Worm (Caenorhabditis elegans) whole organism, L3 larva: ENCODE measurements around the gene B0403.5.

Experiments
- R02D3.7 ChIP-seq: fragments of 150-350 bp; optimal IDR thresholded peaks from 2 replicates; lab custom pipeline; 2014; ENCODE audit warnings: missing biosample characterization, missing genetic modification characterization
- ZK546.5 ChIP-seq: sonication (generic microtip); optimal IDR thresholded peaks from 2 replicates; lab custom pipeline; 2017; ENCODE audit warnings: missing biosample characterization, missing genetic modification characterization
- aly-2 ChIP-seq: fragments of 150-350 bp; optimal IDR thresholded peaks from 2 replicates; lab custom pipeline; 2014; ENCODE audit warnings: missing biosample characterization, missing genetic modification characterization
- ama-1 ChIP-seq: fragments of 150-350 bp; optimal IDR thresholded peaks from 2 replicates; lab custom pipeline; 2018
- ceh-28 ChIP-seq: fragments of 150-350 bp; optimal IDR thresholded peaks from 2 replicates; lab custom pipeline; 2014; ENCODE audit warnings: missing biosample characterization, missing genetic modification reagents, missing genetic modification characterization
- ceh-82 ChIP-seq: fragments of 150-350 bp; optimal IDR thresholded peaks from 2 replicates; lab custom pipeline; 2014; ENCODE audit warnings: missing biosample characterization, missing genetic modification characterization
- ceh-9 ChIP-seq: sonication (generic microtip); optimal IDR thresholded peaks from 2 replicates; lab custom pipeline; 2018; ENCODE audit warnings: missing biosample characterization, missing genetic modification characterization
- egl-27 ChIP-seq: sonication (generic microtip); optimal IDR thresholded peaks from 4 replicates; lab custom pipeline; 2017; ENCODE audit warnings: missing biosample characterization, missing genetic modification reagents, missing genetic modification characterization
- egl-5 ChIP-seq: fragments of 150-350 bp; optimal IDR thresholded peaks from 2 replicates; lab custom pipeline; 2017; ENCODE audit warnings: missing biosample characterization, missing genetic modification reagents, missing genetic modification characterization, inconsistent platforms
- elt-1 ChIP-seq: fragments of 150-350 bp; optimal IDR thresholded peaks from 2 replicates; lab custom pipeline; 2014; ENCODE audit warnings: missing biosample characterization, missing genetic modification characterization
- elt-3 ChIP-seq, 3 experiments: fragments of 150-350 bp in 1 of 3; sonication (generic microtip) in 2 of 3; optimal IDR thresholded peaks; 2 replicates in 2 of 3; 4 replicates in 1 of 3; lab custom pipeline; 2014 to 2017; ENCODE audit warnings: missing biosample characterization in 3 of 3, missing genetic modification characterization in 3 of 3
- fkh-10 ChIP-seq: sonication (generic microtip); optimal IDR thresholded peaks from 2 replicates; lab custom pipeline; 2017; ENCODE audit warnings: missing biosample characterization, missing genetic modification reagents, missing genetic modification characterization
- fkh-2 ChIP-seq: fragments of 150-350 bp; optimal IDR thresholded peaks from 2 replicates; lab custom pipeline; 2014; ENCODE audit warnings: missing biosample characterization, missing genetic modification reagents, missing genetic modification characterization
- jun-1 ChIP-seq: fragments of 150-350 bp; optimal IDR thresholded peaks from 2 replicates; lab custom pipeline; 2014; ENCODE audit warnings: missing biosample characterization, missing genetic modification reagents, missing genetic modification characterization
- lin-39 ChIP-seq: fragments of 150-350 bp; optimal IDR thresholded peaks from 2 replicates; lab custom pipeline; 2018; ENCODE audit warnings: missing biosample characterization, missing genetic modification reagents, missing genetic modification characterization
- mdl-1 ChIP-seq: fragments of 150-350 bp; optimal IDR thresholded peaks from 2 replicates; lab custom pipeline; 2014; ENCODE audit warnings: missing biosample characterization, missing genetic modification characterization
- mml-1 ChIP-seq: fragments of 150-350 bp; sonication (generic microtip); optimal IDR thresholded peaks from 3 replicates; lab custom pipeline; 2014; ENCODE audit warnings: missing biosample characterization, missing genetic modification characterization
- nfya-1 ChIP-seq: sonication (generic microtip); optimal IDR thresholded peaks from 2 replicates; lab custom pipeline; 2017; ENCODE audit warnings: missing genetic modification characterization, mild to moderate bottlenecking, missing compliant biosample characterization, antibody characterized with exemption, moderate library complexity; ENCODE audit not compliant: insufficient read depth
- nhr-11 ChIP-seq: fragments of 150-350 bp; optimal IDR thresholded peaks from 2 replicates; lab custom pipeline; 2014; ENCODE audit warnings: missing biosample characterization, missing genetic modification characterization
- nhr-12 ChIP-seq: fragments of 150-350 bp; optimal IDR thresholded peaks from 2 replicates; lab custom pipeline; 2014; ENCODE audit warnings: missing biosample characterization, missing genetic modification characterization
- nhr-23 ChIP-seq: fragments of 150-350 bp; optimal IDR thresholded peaks from 2 replicates; lab custom pipeline; 2014; ENCODE audit warnings: missing biosample characterization, missing genetic modification reagents, missing genetic modification characterization
- nhr-25 ChIP-seq: sonication (generic microtip); optimal IDR thresholded peaks from 2 replicates; lab custom pipeline; 2017; ENCODE audit warnings: missing biosample characterization, missing genetic modification characterization
- nhr-43 ChIP-seq: sonication (generic microtip); optimal IDR thresholded peaks from 2 replicates; lab custom pipeline; 2016; ENCODE audit warnings: mild to moderate bottlenecking, missing genetic modification characterization, missing compliant biosample characterization; ENCODE audit not compliant: poor library complexity, severe bottlenecking
- nhr-67 ChIP-seq: fragments of 150-350 bp; optimal IDR thresholded peaks from 2 replicates; lab custom pipeline; 2014; ENCODE audit warnings: missing biosample characterization, missing genetic modification characterization
- nhr-76 ChIP-seq: fragments of 150-350 bp; sonication (generic microtip); optimal IDR thresholded peaks from 5 replicates; lab custom pipeline; 2014; ENCODE audit warnings: missing biosample characterization, missing genetic modification characterization
- pha-4 ChIP-seq: fragments of 150-350 bp; optimal IDR thresholded peaks from 2 replicates; lab custom pipeline; 2014; ENCODE audit warnings: missing biosample characterization, missing genetic modification reagents, missing genetic modification characterization
- pqm-1 ChIP-seq: fragments of 150-350 bp; optimal IDR thresholded peaks from 2 replicates; lab custom pipeline; 2017; ENCODE audit warnings: missing biosample characterization, missing genetic modification characterization, inconsistent platforms
- unc-62 ChIP-seq: fragments of 150-350 bp; sonication (generic microtip); optimal IDR thresholded peaks from 4 replicates; lab custom pipeline; 2014; ENCODE audit warnings: missing biosample characterization, missing genetic modification reagents, missing genetic modification characterization
- ztf-11 ChIP-seq: fragments of 150-350 bp; optimal IDR thresholded peaks from 2 replicates; lab custom pipeline; 2014; ENCODE audit warnings: missing biosample characterization, missing genetic modification characterization
- ztf-4 ChIP-seq: fragments of 150-350 bp; optimal IDR thresholded peaks from 2 replicates; lab custom pipeline; 2014; ENCODE audit warnings: missing biosample characterization, missing genetic modification characterization

Gene B0403.5

DNA sequence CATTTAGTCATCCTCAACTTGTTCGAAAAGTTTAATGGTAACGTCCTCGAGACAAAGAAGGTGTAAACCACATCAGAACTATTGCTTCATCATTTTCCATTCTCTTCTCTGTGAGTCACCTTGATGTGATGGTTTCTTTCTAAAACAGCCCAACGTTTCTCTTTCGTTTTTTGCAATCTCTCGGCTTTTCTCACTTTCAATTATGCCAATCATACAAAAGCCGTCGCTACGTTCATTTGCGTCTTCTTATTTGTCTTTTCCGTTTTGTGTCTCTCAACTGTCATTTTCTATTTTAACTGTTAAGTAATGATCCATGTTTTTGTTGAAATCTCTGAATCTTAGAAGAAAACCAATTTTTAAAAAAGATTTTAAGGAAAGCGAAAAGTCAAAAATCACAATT is at the start of gene B0403.5:
B0403.5 (plus strand) TSS at position 368 of the 400 bp plus-strand sequence.
- no peak for TF ChIP-seq elt-1 (tag; lab: Kevin White, UChicago)
- TF ChIP-seq nhr-43, result no peak
- TF ChIP-seq ztf-4 (tag; lab: Kevin White, UChicago), result no peak
- no peak for TF ChIP-seq lin-39
- peak; percentile 23 for TF ChIP-seq nhr-25 (tag; lab: Kevin White, UChicago)

DNA sequence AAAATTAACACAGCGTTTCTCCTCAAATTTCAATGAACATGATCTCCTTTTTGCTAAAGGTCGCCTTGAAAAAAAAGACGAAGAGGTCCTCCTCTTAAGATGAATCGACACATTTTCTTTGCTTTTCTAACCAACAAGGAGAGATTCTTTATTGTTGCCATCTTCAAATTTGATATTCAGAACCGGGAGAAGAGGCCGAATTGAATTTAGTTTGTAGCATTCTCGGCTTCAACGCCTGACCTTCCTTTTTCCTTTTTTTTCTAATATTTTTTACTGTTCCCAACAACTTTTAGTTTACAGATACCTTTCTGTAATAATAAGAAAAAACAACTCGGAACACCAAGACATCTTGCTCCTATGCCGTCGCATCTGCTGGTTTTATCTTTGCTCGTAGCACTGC is 37.8 kb upstream of the B0403.5 start, which contains the start of gene cah-5:
cah-5 (plus strand) TSS at position 301 of the 400 bp plus-strand sequence.
- TF ChIP-seq fkh-2 (tag; lab: Kevin White, UChicago) (no peak), lin-39 (no peak), unc-62 (GFP tag; lab: Kevin White, UChicago) (no peak), elt-3 (tag; optimal IDR thresholded peaks at IDR 0.05; lab: Kevin White, UChicago) (no peak), ceh-28 (tag; lab: Kevin White, UChicago) (no peak)
- TF ChIP-seq, all 47 proteins: peak for 0

DNA sequence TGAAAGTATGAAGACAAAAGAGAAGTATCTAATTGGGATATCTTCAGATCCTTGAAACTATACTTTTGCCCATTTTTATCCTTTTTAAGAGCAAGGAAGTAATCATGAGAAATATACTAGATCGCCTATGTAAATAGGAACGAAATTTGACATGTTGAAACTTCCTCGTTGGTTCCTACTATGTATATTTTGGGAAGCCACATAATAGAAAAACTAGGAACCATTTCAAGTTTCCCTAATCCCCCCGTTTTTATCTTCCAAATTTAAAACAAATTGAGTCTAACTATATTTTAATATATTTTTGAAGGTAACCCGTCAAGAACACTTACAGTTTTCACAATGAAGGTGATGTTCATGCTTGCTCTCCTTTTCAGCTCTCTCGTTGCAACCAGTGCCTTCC is 28.7 kb upstream of the B0403.5 start, which contains the start of gene flp-26:
flp-26 (plus strand) TSS at position 301 of the 400 bp plus-strand sequence.
- TF ChIP-seq ztf-4 (tag; lab: Kevin White, UChicago) (no peak), unc-62 (GFP tag; lab: Kevin White, UChicago) (no peak), nhr-23 (no peak), lin-39 (no peak), ztf-11 (no peak), nhr-67 (tag; lab: Kevin White, UChicago) (no peak), R02D3.7 (tag; lab: Kevin White, UChicago) (no peak), elt-1 (tag; lab: Kevin White, UChicago) (no peak), nhr-25 (tag; lab: Kevin White, UChicago) (no peak), ZK546.5 (tag; lab: Kevin White, UChicago) (no peak), pqm-1 (tag; lab: Kevin White, UChicago) (no peak), ama-1 (lab: Kevin White, UChicago) (no peak), jun-1 (tag; lab: Kevin White, UChicago) (no peak), mml-1 (tag; lab: Kevin White, UChicago) (no peak)

DNA sequence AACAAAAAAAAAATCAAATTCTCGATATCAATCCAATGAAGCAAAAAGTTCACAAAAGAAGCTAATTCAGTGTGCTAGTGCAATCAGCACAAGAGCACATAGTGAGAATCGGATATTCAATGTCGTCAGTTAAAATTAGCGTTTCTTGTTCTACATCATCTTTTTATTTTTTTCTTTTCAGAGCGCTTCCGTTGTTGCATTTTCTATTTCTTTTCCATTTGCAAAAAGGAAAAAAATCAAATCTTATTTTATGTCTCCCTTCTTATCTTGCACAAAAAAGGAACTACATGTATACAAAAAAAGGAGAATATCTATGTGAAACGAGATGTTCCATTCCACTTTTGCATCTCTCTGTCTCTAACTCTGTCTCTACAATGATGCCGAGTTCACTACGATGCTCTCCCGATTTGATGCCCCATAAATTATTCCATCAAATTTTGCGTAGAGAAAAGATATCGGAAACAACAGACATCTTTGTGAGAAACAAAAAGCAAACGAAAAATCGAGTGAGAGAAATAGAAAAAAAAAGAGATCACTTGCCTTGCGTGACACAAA is 23.7 kb upstream of the B0403.5 start:
- peak; percentile 10 for TF ChIP-seq egl-5 (tag; lab: Kevin White, UChicago)
- no peak for TF ChIP-seq nhr-67 (tag; lab: Kevin White, UChicago)
- TF ChIP-seq lin-39, result peak; percentile 20
- TF ChIP-seq fkh-10 (GFP tag; lab: Kevin White, UChicago), result peak; percentile 9
- TF ChIP-seq, all 47 proteins: peak for 3

DNA sequence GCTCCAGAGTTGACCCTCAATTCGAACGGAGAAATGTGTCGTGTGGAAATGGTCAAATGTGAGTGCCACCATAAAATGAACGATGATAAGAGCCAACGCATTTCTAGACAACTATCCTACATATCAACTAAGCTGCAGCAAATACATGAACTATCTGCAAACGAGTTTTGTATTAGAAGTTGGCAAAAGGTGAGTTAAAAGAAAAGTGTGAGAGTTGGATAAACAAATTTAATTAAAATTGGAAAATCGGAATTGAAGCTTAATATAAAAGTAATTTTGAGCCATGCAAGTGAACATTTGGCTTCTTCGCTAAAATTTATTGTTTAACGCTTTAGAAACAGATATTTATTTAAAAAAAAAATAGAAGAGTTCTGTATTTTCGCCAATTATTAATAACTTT is 21.6 kb upstream of the B0403.5 start, which contains the start of gene cest-19:
cest-19 (minus strand) TSS at position 101 of the 400 bp plus-strand sequence.
- TF ChIP-seq ceh-9 (tag; lab: Kevin White, UChicago) (no peak), nhr-11 (tag; lab: Kevin White, UChicago) (no peak), fkh-10 (GFP tag; lab: Kevin White, UChicago) (no peak), aly-2 (no peak), mdl-1 (tag; lab: Kevin White, UChicago) (no peak), nhr-12 (tag; lab: Kevin White, UChicago) (no peak), R02D3.7 (tag; lab: Kevin White, UChicago) (no peak), ztf-11 (no peak), ama-1 (lab: Kevin White, UChicago) (no peak), lin-39 (no peak), nhr-43 (no peak), nhr-67 (tag; lab: Kevin White, UChicago) (no peak), nhr-76 (tag; lab: Kevin White, UChicago) (no peak)

DNA sequence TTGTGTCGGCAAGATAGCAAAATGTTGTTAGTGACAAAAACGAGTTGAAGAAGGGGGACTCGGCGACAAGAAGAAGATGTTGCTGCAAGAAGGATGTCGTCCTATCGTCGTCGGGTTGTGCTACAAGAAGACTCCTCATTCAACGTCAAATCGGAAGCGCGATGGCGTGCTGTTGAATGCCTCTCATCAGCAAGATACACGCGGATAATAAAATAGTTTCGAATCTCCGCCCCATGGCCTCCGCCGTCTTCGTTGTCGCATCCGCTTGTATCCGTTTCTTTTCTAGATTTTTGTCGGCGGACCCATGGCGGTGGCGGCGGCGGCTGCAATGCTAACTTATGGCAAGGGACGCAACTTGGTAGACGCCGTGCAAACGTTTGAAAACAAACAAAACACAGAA is 19.5 kb upstream of the B0403.5 start:
- TF ChIP-seq ceh-28 (tag; lab: Kevin White, UChicago) (no peak), elt-3 (tag; optimal IDR thresholded peaks at IDR 0.05; lab: Kevin White, UChicago) (no peak), elt-1 (tag; lab: Kevin White, UChicago) (no peak)

DNA sequence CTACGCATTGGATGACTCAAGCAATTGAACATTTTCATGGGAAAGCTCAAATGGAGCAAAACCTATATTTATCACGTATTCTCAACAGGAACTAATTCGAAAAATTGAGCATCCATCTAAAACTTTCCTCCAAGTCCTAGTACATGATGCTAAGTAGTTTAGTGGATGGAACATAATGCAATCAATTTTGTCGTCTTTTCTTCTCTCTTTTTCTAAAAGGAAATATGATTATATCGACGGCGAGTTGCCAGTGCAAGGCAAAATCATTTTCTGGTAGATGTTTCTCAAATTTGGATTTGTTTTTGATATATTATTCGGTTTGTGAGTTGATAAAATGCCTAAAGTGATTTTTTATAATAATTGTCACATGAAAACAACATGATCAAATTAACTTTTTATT is 16.8 kb upstream of the B0403.5 start:
- TF ChIP-seq nhr-76 (tag; lab: Kevin White, UChicago) (no peak), nhr-43 (no peak), fkh-10 (GFP tag; lab: Kevin White, UChicago) (peak; percentile 77), pha-4 (no peak), ceh-82 (no peak), nfya-1 (no peak), egl-27 (tag; lab: Kevin White, UChicago) (no peak)
